Worm (Caenorhabditis elegans): ENCODE results near the gene gcy-1.

ce11 chrII:9516836-9517235 is at the start of gene gcy-1:
- no peak for TF ChIP-seq tab-1 (GFP tag; IDR thresholded peaks at IDR 0.05)
- no peak for TF ChIP-seq flt-1 (GFP tag; IDR thresholded peaks at IDR 0.05)
- no peak for TF ChIP-seq T22C8.4 (GFP tag; IDR thresholded peaks at IDR 0.05)
- TF ChIP-seq cog-1 (tag; optimal IDR thresholded peaks at IDR 0.05), result no peak

Measured in whole organism, midembryonic.